Fruit fly (Drosophila melanogaster) whole organism, embryonic: Measurements from ENCODE around the gene pod1.

Experiments
- Asciz ChIP-seq: fragments of 200-800 bp; sonication (Bioruptor generic); optimal IDR thresholded peaks from 2 replicates; lab custom pipeline; 2017; ENCODE audit warnings: missing biosample characterization, mild to moderate bottlenecking, missing genetic modification characterization, missing genetic modification reagents
- Awh ChIP-seq: fragments of 200-800 bp; sonication (Bioruptor generic); IDR thresholded peaks from 2 replicates; pipeline ENCODE4, ENCODE4 v1.3.6; 2022; ENCODE audit warnings: missing biosample characterization, missing genetic modification characterization
- Bdp1 ChIP-seq: fragments of 200-800 bp; sonication (Bioruptor generic); optimal IDR thresholded peaks from 3 replicates; lab custom pipeline; 2016; ENCODE audit warnings: missing biosample characterization, missing genetic modification characterization
- CG10209 ChIP-seq: fragments of 200-800 bp; sonication (Bioruptor generic); optimal IDR thresholded peaks from 3 replicates; lab custom pipeline; 2017; ENCODE audit warnings: missing biosample characterization, mild to moderate bottlenecking, missing genetic modification characterization, missing genetic modification reagents
- CG10654 ChIP-seq: fragments of 200-800 bp; sonication (Bioruptor generic); optimal IDR thresholded peaks from 2 replicates; lab custom pipeline; 2016; ENCODE audit warnings: missing biosample characterization, missing genetic modification characterization
- CG11093 ChIP-seq: fragments of 200-800 bp; sonication (Bioruptor generic); IDR thresholded peaks from 3 replicates; pipeline ENCODE4 v1.3.6; 2022; ENCODE audit warnings: missing biosample characterization, missing genetic modification characterization
- CG11504 ChIP-seq: fragments of 200-800 bp; sonication (Bioruptor generic); optimal IDR thresholded peaks from 3 replicates; lab custom pipeline; 2019; ENCODE audit warnings: missing biosample characterization, mild to moderate bottlenecking, missing genetic modification characterization, moderate library complexity
- CG11560 ChIP-seq: fragments of 200-800 bp; sonication (Bioruptor generic); IDR thresholded peaks from 3 replicates; pipeline ENCODE4 v1.3.6; 2022; ENCODE audit warnings: missing biosample characterization, missing genetic modification characterization
- CG13287 ChIP-seq: fragments of 200-800 bp; sonication (Bioruptor generic); IDR thresholded peaks from 2 replicates; pipeline ENCODE4 v1.3.6; 2022; ENCODE audit warnings: missing biosample characterization, missing genetic modification characterization; ENCODE audit not compliant: partially characterized antibody
- CG15601 ChIP-seq: fragments of 200-800 bp; sonication (Bioruptor generic); optimal IDR thresholded peaks from 3 replicates; lab custom pipeline; 2019; ENCODE audit warnings: missing biosample characterization, mild to moderate bottlenecking, missing genetic modification characterization, moderate library complexity
- CG17829 ChIP-seq: fragments of 200-800 bp; optimal IDR thresholded peaks from 2 replicates; lab custom pipeline; 2019; ENCODE audit warnings: missing biosample characterization, mild to moderate bottlenecking, missing genetic modification characterization, moderate library complexity
- CG1792 ChIP-seq: fragments of 200-800 bp; sonication (Bioruptor generic); optimal IDR thresholded peaks from 2 replicates; lab custom pipeline; 2016; ENCODE audit warnings: missing biosample characterization, missing genetic modification characterization
- CG18262 ChIP-seq: fragments of 200-800 bp; optimal IDR thresholded peaks from 3 replicates; lab custom pipeline; 2019; ENCODE audit warnings: missing biosample characterization, mild to moderate bottlenecking, missing genetic modification characterization, moderate library complexity
- CG2116 ChIP-seq: fragments of 200-800 bp; sonication (Bioruptor generic); optimal IDR thresholded peaks from 3 replicates; lab custom pipeline; 2018; ENCODE audit warnings: missing biosample characterization, mild to moderate bottlenecking, missing genetic modification characterization
- CG2199 ChIP-seq: fragments of 200-800 bp; sonication (Bioruptor generic); IDR thresholded peaks from 3 replicates; pipeline ENCODE4 v1.3.6; 2022; ENCODE audit warnings: missing biosample characterization, missing genetic modification characterization
- CG3065 ChIP-seq: fragments of 200-800 bp; sonication (Bioruptor generic); optimal IDR thresholded peaks from 2 replicates; lab custom pipeline; 2016; ENCODE audit warnings: missing biosample characterization, missing genetic modification characterization
- CG32772 ChIP-seq: fragments of 200-800 bp; sonication (Bioruptor generic); IDR thresholded peaks from 2 replicates; pipeline ENCODE4 v1.3.6; 2022; ENCODE audit warnings: missing biosample characterization, missing genetic modification characterization
- CG4617 ChIP-seq: fragments of 200-800 bp; sonication (Bioruptor generic); optimal IDR thresholded peaks from 3 replicates; lab custom pipeline; 2016; ENCODE audit warnings: missing biosample characterization, missing genetic modification characterization, borderline replicate concordance
- CG4707 ChIP-seq: fragments of 200-800 bp; sonication (Bioruptor generic); optimal IDR thresholded peaks from 2 replicates; lab custom pipeline; 2018; ENCODE audit warnings: missing biosample characterization, mild to moderate bottlenecking, missing genetic modification characterization, moderate library complexity
- CG4854 ChIP-seq: fragments of 200-800 bp; sonication (Bioruptor generic); optimal IDR thresholded peaks from 2 replicates; lab custom pipeline; 2016; ENCODE audit warnings: missing biosample characterization, missing genetic modification characterization, inconsistent platforms
- CoRest ChIP-seq: fragments of 200-800 bp; sonication (Bioruptor generic); optimal IDR thresholded peaks from 3 replicates; lab custom pipeline; 2018; ENCODE audit warnings: missing biosample characterization, mild to moderate bottlenecking, missing genetic modification characterization, moderate library complexity
- Dad ChIP-seq: fragments of 200-800 bp; sonication (Bioruptor generic); optimal IDR thresholded peaks from 3 replicates; lab custom pipeline; 2016; ENCODE audit warnings: missing biosample characterization, missing genetic modification characterization
- E2f2 ChIP-seq: fragments of 200-800 bp; sonication (Bioruptor generic); IDR thresholded peaks from 2 replicates; pipeline ENCODE4 v1.3.6; 2022; ENCODE audit warnings: missing biosample characterization, missing genetic modification characterization
- Nf-YA ChIP-seq: fragments of 200-800 bp; sonication (Bioruptor generic); IDR thresholded peaks from 2 replicates; pipeline ENCODE4 v1.3.6; 2022; ENCODE audit warnings: missing biosample characterization, missing genetic modification characterization
- Nf-YC ChIP-seq: fragments of 200-800 bp; optimal IDR thresholded peaks from 3 replicates; lab custom pipeline; 2019; ENCODE audit warnings: missing biosample characterization, mild to moderate bottlenecking, missing genetic modification characterization, moderate library complexity
- Stat92E ChIP-seq, 3 experiments: fragments of >200 bp in 2 of 3; fragments of 200-800 bp in 1 of 3; sonication (Bioruptor generic) in 1 of 3; optimal IDR thresholded peaks; 2 replicates each; lab custom pipeline; 2017 to 2019; ENCODE audit warnings: missing biosample characterization in 3 of 3, missing genetic modification characterization in 3 of 3, mild to moderate bottlenecking in 1 of 3, moderate library complexity in 1 of 3
- Taf1 ChIP-seq: fragments of 200-800 bp; sonication (Bioruptor generic); IDR thresholded peaks from 2 replicates; pipeline ENCODE4 v1.3.6; 2022; ENCODE audit warnings: missing biosample characterization, missing genetic modification characterization
- ase ChIP-seq: fragments of 200-800 bp; sonication (Bioruptor generic); IDR thresholded peaks from 3 replicates; pipeline ENCODE4 v1.3.6; 2022; ENCODE audit warnings: missing biosample characterization, missing genetic modification characterization
- bowl ChIP-seq: fragments of 200-800 bp; sonication (Bioruptor generic); IDR thresholded peaks from 2 replicates; pipeline ENCODE4 v1.3.6; 2022; ENCODE audit warnings: missing biosample characterization, missing genetic modification characterization
- chif ChIP-seq, 2 experiments: fragments of 200-800 bp; sonication (Bioruptor generic); optimal IDR thresholded peaks; 3 replicates each; lab custom pipeline; 2016; ENCODE audit warnings: missing biosample characterization in 2 of 2, missing genetic modification characterization in 2 of 2
- corto ChIP-seq: fragments of 200-800 bp; sonication (Bioruptor generic); optimal IDR thresholded peaks from 2 replicates; lab custom pipeline; 2016; ENCODE audit warnings: missing biosample characterization, mild to moderate bottlenecking, missing genetic modification characterization, moderate library complexity
- crp ChIP-seq, 2 experiments: fragments of 200-800 bp; sonication (Bioruptor generic); optimal IDR thresholded peaks; 2 replicates in 1 of 2; 3 replicates in 1 of 2; lab custom pipeline; 2017; ENCODE audit warnings: missing biosample characterization in 2 of 2, missing genetic modification characterization in 2 of 2, mild to moderate bottlenecking in 1 of 2, moderate library complexity in 1 of 2
- danr ChIP-seq: fragments of 200-800 bp; sonication (Bioruptor generic); IDR thresholded peaks from 2 replicates; pipeline ENCODE4 v1.3.6; 2022; ENCODE audit warnings: missing biosample characterization, missing genetic modification characterization
- gem ChIP-seq: fragments of 200-800 bp; sonication (Bioruptor generic); optimal IDR thresholded peaks from 2 replicates; lab custom pipeline; 2019; ENCODE audit warnings: missing biosample characterization, mild to moderate bottlenecking, missing genetic modification characterization, moderate library complexity
- ham ChIP-seq: fragments of 200-800 bp; sonication (Bioruptor generic); IDR thresholded peaks from 2 replicates; pipeline ENCODE4 v1.3.6; 2022; ENCODE audit warnings: missing biosample characterization, missing genetic modification characterization
- hb ChIP-seq: fragments of 200-800 bp; sonication (Bioruptor generic); IDR thresholded peaks from 3 replicates; pipeline ENCODE4 v1.3.6; 2022; ENCODE audit warnings: missing biosample characterization, missing genetic modification characterization; ENCODE audit not compliant: partially characterized antibody
- her ChIP-seq: fragments of 200-800 bp; sonication (Bioruptor generic); optimal IDR thresholded peaks from 2 replicates; lab custom pipeline; 2016; ENCODE audit warnings: missing biosample characterization, missing genetic modification characterization
- jing ChIP-seq: fragments of 200-800 bp; sonication (Bioruptor generic); optimal IDR thresholded peaks from 2 replicates; lab custom pipeline; 2018; ENCODE audit warnings: missing biosample characterization, mild to moderate bottlenecking, missing genetic modification characterization
- kay ChIP-seq: fragments of 200-800 bp; sonication (Bioruptor generic); optimal IDR thresholded peaks from 2 replicates; lab custom pipeline; 2016; ENCODE audit warnings: missing biosample characterization, missing genetic modification characterization
- lilli ChIP-seq: fragments of 200-800 bp; sonication (Bioruptor generic); optimal IDR thresholded peaks from 3 replicates; lab custom pipeline; 2016; ENCODE audit warnings: missing biosample characterization, missing genetic modification characterization
- lov ChIP-seq, 2 experiments: fragments of 200-800 bp in 1 of 2; fragments of >200 bp in 1 of 2; sonication (Bioruptor generic) in 1 of 2; IDR thresholded peaks in 1 of 2; optimal IDR thresholded peaks in 1 of 2; 2 replicates in 1 of 2; 3 replicates in 1 of 2; pipeline versions ENCODE4 v1.3.6 to Lab custom; 2017 to 2022; ENCODE audit warnings: missing biosample characterization in 1 of 2, missing genetic modification characterization in 1 of 2
- mld ChIP-seq: fragments of 200-800 bp; sonication (Bioruptor generic); IDR thresholded peaks from 3 replicates; pipeline ENCODE4 v1.3.6; 2022; ENCODE audit warnings: missing biosample characterization, missing genetic modification characterization; ENCODE audit not compliant: partially characterized antibody
- nerfin-1 ChIP-seq: fragments of 200-800 bp; sonication (Bioruptor generic); optimal IDR thresholded peaks from 3 replicates; lab custom pipeline; 2019; ENCODE audit warnings: missing biosample characterization, mild to moderate bottlenecking, missing genetic modification characterization, moderate library complexity
- oc ChIP-seq: fragments of 200-800 bp; sonication (Bioruptor generic); optimal IDR thresholded peaks from 2 replicates; lab custom pipeline; 2018; ENCODE audit warnings: missing biosample characterization, mild to moderate bottlenecking, missing genetic modification characterization, moderate library complexity
- odd ChIP-seq: fragments of 200-800 bp; sonication (Bioruptor generic); optimal IDR thresholded peaks from 2 replicates; lab custom pipeline; 2017; ENCODE audit warnings: missing biosample characterization, mild to moderate bottlenecking, missing genetic modification characterization
- p53 ChIP-seq: fragments of 200-800 bp; sonication (Bioruptor generic); optimal IDR thresholded peaks from 2 replicates; lab custom pipeline; 2016; ENCODE audit warnings: missing biosample characterization, missing genetic modification characterization
- sd ChIP-seq: fragments of 200-800 bp; sonication (Bioruptor generic); optimal IDR thresholded peaks from 3 replicates; lab custom pipeline; 2018; ENCODE audit warnings: missing biosample characterization, mild to moderate bottlenecking, missing genetic modification characterization, moderate library complexity
- sob ChIP-seq: fragments of 200-800 bp; sonication (Bioruptor generic); IDR thresholded peaks from 2 replicates; pipeline ENCODE4 v1.3.6; 2022; ENCODE audit warnings: missing biosample characterization, missing genetic modification characterization
- tna ChIP-seq: fragments of 200-800 bp; sonication (Bioruptor generic); IDR thresholded peaks from 2 replicates; pipeline ENCODE4 v1.3.6; 2022; ENCODE audit warnings: missing biosample characterization, missing genetic modification characterization; ENCODE audit not compliant: partially characterized antibody

The pod1 gene

dm6 chrX:6794190-6794589 lies 9.3 kb upstream of the pod1 start (continued):
- TF ChIP-seq p53 (peak; percentile 51), Dad (GFP tag; lab: Kevin White, UChicago) (peak; percentile 79), sd (tag; lab: Kevin White, UChicago) (no peak), lilli (GFP tag; lab: Kevin White, UChicago) (peak; percentile 84), CG11093 (GFP tag; lab: Robert Waterston, UW) (peak; percentile 81), CG10209 (GFP tag; lab: Kevin White, UChicago) (peak; percentile 80), E2f2 (GFP tag; lab: Robert Waterston, UW) (peak; percentile 54), Taf1 (GFP tag; lab: Robert Waterston, UW) (peak; percentile 70), crp (GFP tag; optimal IDR thresholded peaks at IDR 0.05; lab: Kevin White, UChicago) (peak in 1 of 2 experiments; percentile 36), Nf-YC (tag; lab: Kevin White, UChicago) (peak; percentile 7), corto (GFP tag; lab: Kevin White, UChicago) (no peak), tna (GFP tag; lab: Robert Waterston, UW) (no peak), bowl (peak; percentile 66; the same call in 1 of the 2 replicates), danr (GFP tag; lab: Robert Waterston, UW) (peak; percentile 66), CG15601 (peak; percentile 37), Awh (GFP tag; lab: Robert Waterston, UW) (peak; percentile 82), CoRest (peak; percentile 83), CG1792 (GFP tag; lab: Kevin White, UChicago) (peak; percentile 67), nerfin-1 (tag; lab: Kevin White, UChicago) (peak; percentile 25), mld (GFP tag; lab: Robert Waterston, UW) (no peak), kay (peak; percentile 20), ham (peak; percentile 65; the same call in 1 of the 2 replicates), Stat92E (GFP tag; optimal IDR thresholded peaks at IDR 0.05; lab: Kevin White, UChicago) (no peak), CG4617 (GFP tag; lab: Kevin White, UChicago) (peak; percentile 51), gem (peak; percentile 88), Asciz (GFP tag; lab: Kevin White, UChicago) (peak; percentile 73), hb (GFP tag; lab: Robert Waterston, UW) (no peak), CG4854 (GFP tag; lab: Kevin White, UChicago) (peak; percentile 87), Nf-YA (GFP tag; lab: Robert Waterston, UW) (peak; percentile 68), CG32772 (GFP tag; lab: Robert Waterston, UW) (peak; percentile 63), CG10654 (GFP tag; lab: Kevin White, UChicago) (peak; percentile 74), Bdp1 (GFP tag; lab: Kevin White, UChicago) (peak; percentile 55), oc (peak; percentile 57), CG3065 (peak; percentile 44), CG17829 (tag; lab: Kevin White, UChicago) (peak; percentile 61), ase (GFP tag; lab: Robert Waterston, UW) (peak; percentile 75; the same call in 2 of the 3 replicates), CG2199 (GFP tag; lab: Robert Waterston, UW) (peak; percentile 85), CG4707 (GFP tag; lab: Kevin White, UChicago) (peak; percentile 48), CG11504 (tag; lab: Kevin White, UChicago) (peak; percentile 88), odd (GFP tag; lab: Kevin White, UChicago) (peak; percentile 73), CG11560 (peak; percentile 55; the same call in 2 of the 3 replicates), CG2116 (GFP tag; lab: Kevin White, UChicago) (peak; percentile 27), CG13287 (no peak), CG18262 (tag; lab: Kevin White, UChicago) (peak; percentile 70), her (GFP tag; lab: Kevin White, UChicago) (peak; percentile 81), jing (GFP tag; lab: Kevin White, UChicago) (peak; percentile 80), chif (GFP tag; optimal IDR thresholded peaks at IDR 0.05; lab: Kevin White, UChicago) (peak; percentile 74 to 79), lov (optimal IDR thresholded peaks at IDR 0.05; lab: Kevin White, UChicago) (no peak), lov (GFP tag; IDR thresholded peaks at IDR 0.05; lab: Robert Waterston, UW) (peak; percentile 62; the same call in 1 of the 3 replicates), sob (GFP tag; lab: Robert Waterston, UW) (peak; percentile 84)
